Fruit fly (Drosophila melanogaster) S2 (cell line): ENCODE data around the gene CG12069.

Source experiments
- CG8478 ChIP-seq: fragments of >200 bp; optimal IDR thresholded peaks from 2 replicates; lab custom pipeline; 2018
- CTCF ChIP-seq, 2 experiments: fragments of >200 bp; optimal IDR thresholded peaks; 2 replicates each; lab custom pipeline; 2018

DNA sequence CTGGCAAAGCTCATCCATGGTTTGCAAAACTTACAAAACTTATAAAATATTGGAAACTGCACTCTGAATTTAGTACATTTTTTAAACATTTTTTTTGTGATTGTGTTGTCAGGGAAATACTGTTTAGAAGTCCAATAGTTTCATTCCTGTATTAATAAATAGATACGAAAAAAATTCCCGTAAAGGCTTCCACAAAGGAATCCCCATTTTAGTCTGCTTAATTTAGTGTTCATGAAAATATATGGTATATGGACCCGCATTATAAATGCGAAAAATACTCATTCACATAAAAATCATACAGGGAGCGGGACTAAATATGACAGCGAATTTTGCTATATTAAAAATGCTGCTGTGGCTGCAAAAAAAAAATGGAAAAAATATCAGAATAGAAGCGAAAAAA lies 10.7 kb upstream of the CG12069 start, which contains the start of gene CG31010:
- TF ChIP-seq CG8478 (no peak), CTCF (optimal IDR thresholded peaks at IDR 0.05; lab: Kevin White, UChicago) (no peak)
